Worm (Caenorhabditis elegans): Measurements from ENCODE around the gene nhr-134.

DNA sequence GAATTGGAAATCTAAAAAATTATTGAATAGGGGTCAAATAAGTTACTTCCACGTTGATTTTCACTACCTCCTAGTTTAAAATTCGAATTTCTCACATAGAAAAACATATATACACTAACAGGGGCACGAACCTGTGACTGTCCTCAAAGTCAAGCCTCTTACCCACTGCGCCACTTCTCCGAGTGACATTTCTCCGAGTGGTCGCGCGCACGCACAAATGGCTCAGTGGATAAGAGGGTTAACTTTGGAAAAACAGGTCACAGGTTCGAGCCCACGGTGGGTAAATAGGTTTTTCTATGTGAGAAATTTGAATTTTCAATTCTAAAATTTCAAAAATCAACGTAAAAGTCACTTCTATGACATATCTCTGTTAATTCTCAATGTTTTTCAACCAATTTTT is 46.2 kb downstream of the nhr-134 start:
- no peak for TF ChIP-seq dao-5 (tag; optimal IDR thresholded peaks at IDR 0.05)
- TF ChIP-seq him-1 (tag; optimal IDR thresholded peaks at IDR 0.05) = no peak

All from whole organism, L4/young adult.